Fruit fly (Drosophila melanogaster) whole organism, embryonic: ENCODE results near the gene CG43291.
A peak's percentile ranks its signal among the peaks of the same experiment; 100 is the strongest.

Experiments
- Bdp1 ChIP-seq: fragments of 200-800 bp; sonication (Bioruptor generic); optimal IDR thresholded peaks from 3 replicates; lab custom pipeline; 2016; ENCODE audit warnings: missing biosample characterization, missing genetic modification characterization
- CG10267 ChIP-seq: fragments of 200-800 bp; sonication (Bioruptor generic); optimal IDR thresholded peaks from 2 replicates; lab custom pipeline; 2018; ENCODE audit warnings: missing biosample characterization, mild to moderate bottlenecking, missing genetic modification characterization, moderate library complexity
- CG11696 ChIP-seq: fragments of 200-800 bp; sonication (Bioruptor generic); IDR thresholded peaks from 2 replicates; pipeline ENCODE4 v1.3.6; 2022; ENCODE audit warnings: missing biosample characterization, missing genetic modification characterization
- CG12659 ChIP-seq: fragments of 200-800 bp; sonication (Bioruptor generic); optimal IDR thresholded peaks from 3 replicates; lab custom pipeline; 2017; ENCODE audit warnings: mild to moderate bottlenecking, missing biosample characterization, missing genetic modification reagents, missing genetic modification characterization
- CG14860 ChIP-seq: fragments of 200-800 bp; sonication (Bioruptor generic); IDR thresholded peaks from 3 replicates; pipeline ENCODE4 v1.3.6; 2022; ENCODE audit warnings: missing biosample characterization, missing genetic modification characterization; ENCODE audit not compliant: partially characterized antibody
- CG15479 ChIP-seq: fragments of 200-800 bp; sonication (Bioruptor generic); optimal IDR thresholded peaks from 3 replicates; lab custom pipeline; 2019; ENCODE audit warnings: missing biosample characterization, mild to moderate bottlenecking, missing genetic modification characterization, moderate library complexity
- CG1647 ChIP-seq: fragments of 200-800 bp; sonication (Bioruptor generic); optimal IDR thresholded peaks from 3 replicates; lab custom pipeline; 2016; ENCODE audit warnings: missing biosample characterization, missing genetic modification characterization
- CG17385 ChIP-seq: fragments of 200-800 bp; sonication (Bioruptor generic); optimal IDR thresholded peaks from 3 replicates; lab custom pipeline; 2018; ENCODE audit warnings: missing biosample characterization, mild to moderate bottlenecking, missing genetic modification characterization
- CG17912 ChIP-seq: fragments of 200-800 bp; sonication (Bioruptor generic); optimal IDR thresholded peaks from 2 replicates; lab custom pipeline; 2018; ENCODE audit warnings: missing biosample characterization, mild to moderate bottlenecking, missing genetic modification characterization
- CG18599 ChIP-seq: fragments of 200-800 bp; sonication (Bioruptor generic); optimal IDR thresholded peaks from 3 replicates; lab custom pipeline; 2017; ENCODE audit warnings: missing biosample characterization, missing genetic modification characterization, mild to moderate bottlenecking, moderate library complexity, missing genetic modification reagents
- CG2712 ChIP-seq: fragments of 200-800 bp; optimal IDR thresholded peaks from 3 replicates; lab custom pipeline; 2019; ENCODE audit warnings: missing biosample characterization, mild to moderate bottlenecking, missing genetic modification characterization, moderate library complexity
- CG31224 ChIP-seq: fragments of 200-800 bp; sonication (Bioruptor generic); IDR thresholded peaks from 2 replicates; pipeline ENCODE4 v1.3.6; 2022; ENCODE audit warnings: missing biosample characterization, missing genetic modification characterization
- CG31441 ChIP-seq: fragments of 200-800 bp; sonication (Bioruptor generic); IDR thresholded peaks from 2 replicates; pipeline ENCODE4 v1.3.6; 2022; ENCODE audit warnings: missing biosample characterization, missing genetic modification characterization
- CG4282 ChIP-seq: fragments of 200-800 bp; sonication (Bioruptor generic); optimal IDR thresholded peaks from 2 replicates; lab custom pipeline; 2016; ENCODE audit warnings: missing biosample characterization, missing genetic modification characterization
- CG43689 ChIP-seq: fragments of 200-800 bp; sonication (Bioruptor generic); IDR thresholded peaks from 2 replicates; pipeline ENCODE4 v1.3.6; 2022; ENCODE audit warnings: missing biosample characterization, missing genetic modification characterization
- CG4820 ChIP-seq: fragments of 200-800 bp; sonication (Bioruptor generic); optimal IDR thresholded peaks from 3 replicates; lab custom pipeline; 2016; ENCODE audit warnings: missing biosample characterization, missing genetic modification characterization
- CG6175 ChIP-seq: fragments of 200-800 bp; sonication (Bioruptor generic); IDR thresholded peaks from 3 replicates; pipeline ENCODE4 v1.3.6; 2022; ENCODE audit warnings: missing biosample characterization, missing genetic modification characterization
- CG7839 ChIP-seq: fragments of 200-800 bp; sonication (Bioruptor generic); optimal IDR thresholded peaks from 3 replicates; lab custom pipeline; 2018; ENCODE audit warnings: missing biosample characterization, mild to moderate bottlenecking, missing genetic modification characterization, moderate library complexity
- CG7928 ChIP-seq: fragments of 200-800 bp; sonication (Bioruptor generic); optimal IDR thresholded peaks from 2 replicates; lab custom pipeline; 2017; ENCODE audit warnings: missing biosample characterization, mild to moderate bottlenecking, missing genetic modification characterization
- CG7963 ChIP-seq: fragments of 200-800 bp; sonication (Bioruptor generic); IDR thresholded peaks from 3 replicates; pipeline ENCODE4 v1.3.6; 2022; ENCODE audit warnings: missing biosample characterization, missing genetic modification characterization; ENCODE audit not compliant: partially characterized antibody
- CG9437 ChIP-seq: fragments of 200-800 bp; sonication (Bioruptor generic); optimal IDR thresholded peaks from 2 replicates; lab custom pipeline; 2018; ENCODE audit warnings: missing biosample characterization, mild to moderate bottlenecking, missing genetic modification characterization
- Doc3 ChIP-seq: fragments of 200-800 bp; sonication (Bioruptor generic); IDR thresholded peaks from 3 replicates; pipeline ENCODE4 v1.3.6; 2022; ENCODE audit warnings: missing biosample characterization, missing genetic modification characterization; ENCODE audit not compliant: partially characterized antibody
- E2f1 ChIP-seq: fragments of 200-800 bp; sonication (Bioruptor generic); IDR thresholded peaks from 2 replicates; pipeline ENCODE4 v1.3.6; 2022; ENCODE audit warnings: missing biosample characterization, missing genetic modification characterization
- ERR ChIP-seq: fragments of 200-800 bp; sonication (Bioruptor generic); optimal IDR thresholded peaks from 2 replicates; lab custom pipeline; 2016; ENCODE audit warnings: missing biosample characterization, missing genetic modification characterization
- Eip74EF ChIP-seq, 2 experiments: fragments of 200-800 bp in 1 of 2; fragments of >200 bp in 1 of 2; sonication (Bioruptor generic) in 1 of 2; optimal IDR thresholded peaks; 2 replicates each; lab custom pipeline; 2017 to 2019; ENCODE audit warnings: missing biosample characterization in 2 of 2, missing genetic modification characterization in 2 of 2, mild to moderate bottlenecking in 1 of 2, moderate library complexity in 1 of 2
- HmgZ ChIP-seq: fragments of 200-800 bp; sonication (Bioruptor generic); optimal IDR thresholded peaks from 2 replicates; lab custom pipeline; 2018; ENCODE audit warnings: missing biosample characterization, mild to moderate bottlenecking, missing genetic modification characterization
- Lhr ChIP-seq: fragments of 200-800 bp; sonication (Bioruptor generic); optimal IDR thresholded peaks from 3 replicates; lab custom pipeline; 2017; ENCODE audit warnings: mild to moderate bottlenecking, missing biosample characterization, missing genetic modification reagents, missing genetic modification characterization
- Lpt ChIP-seq: fragments of >200 bp; optimal IDR thresholded peaks from 2 replicates; lab custom pipeline; 2018; ENCODE audit warnings: missing biosample characterization, missing genetic modification characterization
- MTF-1 ChIP-seq: fragments of 200-800 bp; sonication (Bioruptor generic); optimal IDR thresholded peaks from 2 replicates; lab custom pipeline; 2018; ENCODE audit warnings: missing biosample characterization, mild to moderate bottlenecking, missing genetic modification characterization, borderline replicate concordance
- NC2β ChIP-seq: fragments of 200-800 bp; sonication (Bioruptor generic); optimal IDR thresholded peaks from 2 replicates; lab custom pipeline; 2016; ENCODE audit warnings: missing biosample characterization, missing genetic modification characterization
- NK7.1 ChIP-seq: fragments of 200-800 bp; sonication (Bioruptor generic); optimal IDR thresholded peaks from 3 replicates; lab custom pipeline; 2016; ENCODE audit warnings: missing biosample characterization, missing genetic modification characterization
- Oaz ChIP-seq: fragments of 200-800 bp; sonication (Bioruptor generic); IDR thresholded peaks from 2 replicates; pipeline ENCODE4 v1.3.6; 2022; ENCODE audit warnings: missing biosample characterization, missing genetic modification characterization
- Ravus ChIP-seq: fragments of 200-800 bp; sonication (Bioruptor generic); IDR thresholded peaks from 2 replicates; pipeline ENCODE4 v1.3.6; 2022; ENCODE audit warnings: missing biosample characterization, missing genetic modification characterization
- Spps ChIP-seq: fragments of 200-800 bp; sonication (Bioruptor generic); optimal IDR thresholded peaks from 2 replicates; lab custom pipeline; 2018; ENCODE audit warnings: missing biosample characterization, mild to moderate bottlenecking, missing genetic modification characterization
- Sry-β ChIP-seq: fragments of 200-800 bp; sonication (Bioruptor generic); optimal IDR thresholded peaks from 2 replicates; lab custom pipeline; 2018; ENCODE audit warnings: missing biosample characterization, mild to moderate bottlenecking, missing genetic modification characterization, moderate library complexity
- Sry-δ ChIP-seq: fragments of 200-800 bp; sonication (Bioruptor generic); optimal IDR thresholded peaks from 2 replicates; lab custom pipeline; 2016; ENCODE audit warnings: missing biosample characterization, missing genetic modification characterization
- ac ChIP-seq: fragments of 200-800 bp; sonication (Bioruptor generic); optimal IDR thresholded peaks from 3 replicates; lab custom pipeline; 2017; ENCODE audit warnings: missing biosample characterization, mild to moderate bottlenecking, missing genetic modification characterization
- al ChIP-seq: fragments of 200-800 bp; sonication (Bioruptor generic); IDR thresholded peaks from 2 replicates; pipeline ENCODE4 v1.3.6; 2022; ENCODE audit warnings: missing biosample characterization, missing genetic modification characterization
- bigmax ChIP-seq: fragments of 200-800 bp; sonication (Bioruptor generic); optimal IDR thresholded peaks from 2 replicates; lab custom pipeline; 2018; ENCODE audit warnings: missing biosample characterization, mild to moderate bottlenecking, missing genetic modification characterization
- gcm ChIP-seq: fragments of 200-800 bp; sonication (Bioruptor generic); optimal IDR thresholded peaks from 2 replicates; lab custom pipeline; 2019; ENCODE audit warnings: missing biosample characterization, mild to moderate bottlenecking, missing genetic modification characterization, moderate library complexity
- gem ChIP-seq: fragments of 200-800 bp; sonication (Bioruptor generic); optimal IDR thresholded peaks from 2 replicates; lab custom pipeline; 2019; ENCODE audit warnings: missing biosample characterization, mild to moderate bottlenecking, missing genetic modification characterization, moderate library complexity
- ind ChIP-seq: fragments of 200-800 bp; sonication (Bioruptor generic); optimal IDR thresholded peaks from 3 replicates; lab custom pipeline; 2016; ENCODE audit warnings: missing biosample characterization, missing genetic modification characterization
- jigr1 ChIP-seq: fragments of 200-800 bp; sonication (Bioruptor generic); IDR thresholded peaks from 3 replicates; pipeline ENCODE4 v1.3.6; 2022; ENCODE audit warnings: missing biosample characterization, missing genetic modification characterization
- pum ChIP-seq: fragments of 200-800 bp; sonication (Bioruptor generic); optimal IDR thresholded peaks from 2 replicates; lab custom pipeline; 2016; ENCODE audit warnings: missing biosample characterization, missing genetic modification characterization
- slbo ChIP-seq: fragments of 200-800 bp; sonication (Bioruptor generic); IDR thresholded peaks from 2 replicates; pipeline ENCODE4 v1.3.6; 2022; ENCODE audit warnings: missing biosample characterization, missing genetic modification characterization
- tin ChIP-seq: fragments of 200-800 bp; sonication (Bioruptor generic); optimal IDR thresholded peaks from 3 replicates; lab custom pipeline; 2016; ENCODE audit warnings: missing biosample characterization, missing genetic modification characterization
- toy ChIP-seq: fragments of 200-800 bp; sonication (Bioruptor generic); IDR thresholded peaks from 2 replicates; pipeline ENCODE4 v1.3.6; 2022; ENCODE audit warnings: missing biosample characterization, missing genetic modification characterization
- unpg ChIP-seq: fragments of 200-800 bp; sonication (Bioruptor generic); optimal IDR thresholded peaks from 3 replicates; lab custom pipeline; 2018; ENCODE audit warnings: missing biosample characterization, mild to moderate bottlenecking, missing genetic modification characterization, moderate library complexity
- wdn ChIP-seq: fragments of 200-800 bp; sonication (Bioruptor generic); IDR thresholded peaks from 2 replicates; pipeline ENCODE4 v1.3.6; 2022; ENCODE audit warnings: missing biosample characterization, missing genetic modification characterization
- zen2 ChIP-seq: fragments of 200-800 bp; sonication (Bioruptor generic); IDR thresholded peaks from 3 replicates; pipeline ENCODE4 v1.3.6; 2022; ENCODE audit warnings: missing biosample characterization, missing genetic modification characterization; ENCODE audit not compliant: partially characterized antibody

The CG43291 gene

DNA sequence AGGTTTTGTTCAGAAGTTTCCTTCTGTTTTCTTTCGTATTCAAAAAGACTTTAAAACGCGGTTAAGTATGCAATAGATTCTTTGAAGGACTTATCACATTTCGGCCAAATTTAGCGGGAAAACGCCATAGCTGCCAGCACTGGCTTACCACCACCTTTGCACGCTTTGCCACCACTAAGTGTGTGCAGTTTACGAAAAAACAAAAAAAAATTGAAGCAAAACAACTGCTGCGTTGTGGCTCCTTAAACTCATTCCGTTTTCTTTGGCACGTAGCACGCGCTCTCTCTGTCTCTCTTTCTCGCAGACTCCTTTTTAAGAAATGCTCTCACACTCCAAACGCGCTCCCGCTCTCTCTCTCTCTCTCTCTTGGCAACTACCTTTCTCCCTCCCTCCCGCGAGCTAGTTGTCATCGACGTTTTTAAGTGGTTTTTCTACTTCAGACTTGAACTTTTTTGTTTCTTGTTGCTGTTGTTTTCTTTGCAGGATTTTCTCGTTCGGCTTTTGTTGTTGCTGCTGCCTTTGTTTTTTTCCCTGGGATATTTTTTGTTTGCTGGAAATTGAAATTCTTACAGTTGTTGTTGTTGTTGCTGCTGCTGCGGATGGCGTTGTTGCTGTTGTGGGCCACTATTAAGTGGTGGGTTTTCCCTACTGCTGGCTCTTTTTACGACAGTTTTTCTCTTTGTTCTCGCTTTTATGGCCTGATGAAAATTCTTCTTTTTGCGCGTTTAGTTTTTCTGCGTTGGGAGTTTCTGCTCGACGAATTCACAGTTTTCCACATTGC lies 34.2 kb upstream of the CG43291 start (continued):
- TF ChIP-seq MTF-1, result no peak
- no peak for TF ChIP-seq CG4282
- no peak for TF ChIP-seq Eip74EF (GFP tag; optimal IDR thresholded peaks at IDR 0.05; lab: Kevin White, UChicago)
- peak; percentile 7 for TF ChIP-seq Lpt (GFP tag; lab: Kevin White, UChicago)
- no peak for TF ChIP-seq CG17385 (GFP tag; lab: Kevin White, UChicago)
- TF ChIP-seq CG1647 (GFP tag; lab: Kevin White, UChicago), result no peak
- peak; percentile 23 for TF ChIP-seq CG15479
- no peak for TF ChIP-seq CG7963
- no peak for TF ChIP-seq gcm
- no peak for TF ChIP-seq Doc3 (GFP tag; lab: Robert Waterston, UW)
- TF ChIP-seq Bdp1, result no peak
- no peak for TF ChIP-seq Ravus (GFP tag; lab: Robert Waterston, UW)
- no peak for TF ChIP-seq jigr1 (GFP tag; lab: Robert Waterston, UW)
- no peak for TF ChIP-seq pum (GFP tag; lab: Kevin White, UChicago)
- TF ChIP-seq zen2 (GFP tag; lab: Robert Waterston, UW), result no peak
- TF ChIP-seq gem (tag; lab: Kevin White, UChicago), result peak; percentile 38
- no peak for TF ChIP-seq NK7.1
- TF ChIP-seq CG11696, result no peak
- TF ChIP-seq Sry-δ, result peak; percentile 35
- no peak for TF ChIP-seq Lhr
- no peak for TF ChIP-seq ind (GFP tag; lab: Kevin White, UChicago)
- TF ChIP-seq tin (GFP tag; lab: Kevin White, UChicago), result no peak
- no peak for TF ChIP-seq CG17912 (GFP tag; lab: Kevin White, UChicago)
- TF ChIP-seq E2f1 (GFP tag; lab: Robert Waterston, UW), result no peak
- TF ChIP-seq CG31441 (GFP tag; lab: Robert Waterston, UW), result no peak
- TF ChIP-seq CG7928 (GFP tag; lab: Kevin White, UChicago), result no peak
- no peak for TF ChIP-seq CG9437 (GFP tag; lab: Kevin White, UChicago)
- TF ChIP-seq ERR (GFP tag; lab: Kevin White, UChicago), result no peak
- no peak for TF ChIP-seq CG31224 (GFP tag; lab: Robert Waterston, UW)
- no peak for TF ChIP-seq bigmax (GFP tag; lab: Kevin White, UChicago)
- no peak for TF ChIP-seq HmgZ (tag; lab: Kevin White, UChicago)
- 0 out of 2 replicates have a peak, but pooled peaks have one; percentile 23 for TF ChIP-seq slbo (GFP tag; lab: Robert Waterston, UW)
- no peak for TF ChIP-seq CG4820
- no peak for TF ChIP-seq CG6175 (GFP tag; lab: Robert Waterston, UW)
- no peak for TF ChIP-seq NC2β (GFP tag; lab: Kevin White, UChicago)
- no peak for TF ChIP-seq Spps (tag; lab: Kevin White, UChicago)
- no peak for TF ChIP-seq toy (GFP tag; lab: Robert Waterston, UW)
- TF ChIP-seq Sry-β, result peak; percentile 96
- TF ChIP-seq wdn, result no peak
- TF ChIP-seq CG43689, result no peak
- no peak for TF ChIP-seq CG2712 (tag; lab: Kevin White, UChicago)
- TF ChIP-seq CG7839 (tag; lab: Kevin White, UChicago), result no peak
- TF ChIP-seq al, result no peak
- TF ChIP-seq Oaz (GFP tag; lab: Robert Waterston, UW), result no peak
- no peak for TF ChIP-seq ac (GFP tag; lab: Kevin White, UChicago)
- TF ChIP-seq CG12659 (GFP tag; lab: Kevin White, UChicago), result no peak
- no peak for TF ChIP-seq CG14860
- TF ChIP-seq CG10267 (tag; lab: Kevin White, UChicago), result no peak
- TF ChIP-seq unpg (GFP tag; lab: Kevin White, UChicago), result peak; percentile 27
- TF ChIP-seq CG18599 (GFP tag; lab: Kevin White, UChicago), result no peak
